Fruit fly (Drosophila melanogaster): ENCODE results near the gene Hira.
A peak's percentile ranks its signal among the peaks of the same experiment; 100 is the strongest.

The Hira gene

dm6 chrX:7696711-7697654 is 24.9 kb upstream of the Hira start (continued):
- TF ChIP-seq Sox100B (GFP tag; optimal IDR thresholded peaks at IDR 0.05) (peak; percentile 88), stc (GFP tag; IDR thresholded peaks at IDR 0.05) (peak; percentile 83), CG7357 (GFP tag; IDR thresholded peaks at IDR 0.05) (peak; percentile 83), CG10462 (GFP tag; optimal IDR thresholded peaks at IDR 0.05) (peak; percentile 62), CG11456 (GFP tag; IDR thresholded peaks at IDR 0.05) (peak; percentile 91), pros (GFP tag; optimal IDR thresholded peaks at IDR 0.05) (no peak), CG14014 (GFP tag; IDR thresholded peaks at IDR 0.05) (peak; percentile 95), row (GFP tag; IDR thresholded peaks at IDR 0.05) (peak; percentile 97), CG18476 (GFP tag; optimal IDR thresholded peaks at IDR 0.05) (peak; percentile 83), CG5953 (GFP tag; IDR thresholded peaks at IDR 0.05) (peak; percentile 62; the same call in 1 of the 2 replicates), Side (GFP tag; optimal IDR thresholded peaks at IDR 0.05) (peak; percentile 76), CG4820 (GFP tag; optimal IDR thresholded peaks at IDR 0.05) (peak; percentile 75), bigmax (GFP tag; optimal IDR thresholded peaks at IDR 0.05) (peak; percentile 8), ranshi (GFP tag; IDR thresholded peaks at IDR 0.05) (peak; percentile 87), psq (GFP tag; optimal IDR thresholded peaks at IDR 0.05) (peak; percentile 60), CG9932 (GFP tag; IDR thresholded peaks at IDR 0.05) (peak; percentile 96), CG17361 (GFP tag; IDR thresholded peaks at IDR 0.05) (peak; percentile 88), CG10543 (GFP tag; optimal IDR thresholded peaks at IDR 0.05) (peak; percentile 99), pzg (GFP tag; optimal IDR thresholded peaks at IDR 0.05) (peak; percentile 8), CG8089 (GFP tag; optimal IDR thresholded peaks at IDR 0.05) (peak; percentile 27), Hey (tag; optimal IDR thresholded peaks at IDR 0.05) (peak; percentile 66), klu (GFP tag; IDR thresholded peaks at IDR 0.05) (peak; percentile 81), Mad (GFP tag; optimal IDR thresholded peaks at IDR 0.05) (peak; percentile 77), ase (GFP tag; IDR thresholded peaks at IDR 0.05) (peak; percentile 75; the same call in 2 of the 3 replicates), ems (GFP tag; optimal IDR thresholded peaks at IDR 0.05) (peak; percentile 83), pfk (GFP tag; optimal IDR thresholded peaks at IDR 0.05) (peak; percentile 23), twi (tag; optimal IDR thresholded peaks at IDR 0.05) (peak; percentile 70), Rfx (GFP tag; IDR thresholded peaks at IDR 0.05) (peak; percentile 96), Trl (optimal IDR thresholded peaks at IDR 0.05) (peak; percentile 90 to 98), Trl (GFP tag; optimal IDR thresholded peaks at IDR 0.05) (peak; percentile 74), HLH4C (GFP tag; IDR thresholded peaks at IDR 0.05; ENCODE audit: partially characterized antibody) (no peak), Usf (GFP tag; optimal IDR thresholded peaks at IDR 0.05) (peak; percentile 75), cg (GFP tag; optimal IDR thresholded peaks at IDR 0.05) (peak; percentile 70), CG12219 (GFP tag; optimal IDR thresholded peaks at IDR 0.05) (peak; percentile 88), Oli (tag; optimal IDR thresholded peaks at IDR 0.05) (peak; percentile 90), CG17612 (GFP tag; IDR thresholded peaks at IDR 0.05) (peak; percentile 74), Mrtf (GFP tag; IDR thresholded peaks at IDR 0.05) (peak; percentile 88), al (GFP tag; IDR thresholded peaks at IDR 0.05) (peak; percentile 91), wdn (GFP tag; IDR thresholded peaks at IDR 0.05) (peak; percentile 91), CG17802 (tag; optimal IDR thresholded peaks at IDR 0.05) (no peak), Hr3 (GFP tag; optimal IDR thresholded peaks at IDR 0.05) (peak; percentile 77), sim (GFP tag; IDR thresholded peaks at IDR 0.05) (peak; percentile 55; the same call in 1 of the 2 replicates), dmrt11E (tag; optimal IDR thresholded peaks at IDR 0.05) (no peak), gt (GFP tag; IDR thresholded peaks at IDR 0.05) (peak; percentile 26; the same call in 1 of the 2 replicates), Spps (tag; optimal IDR thresholded peaks at IDR 0.05) (no peak), CG8944 (GFP tag; optimal IDR thresholded peaks at IDR 0.05) (peak; percentile 74), cas (GFP tag; IDR thresholded peaks at IDR 0.05) (peak; percentile 87), dysf (GFP tag; IDR thresholded peaks at IDR 0.05) (peak; percentile 95), CG13287 (GFP tag; IDR thresholded peaks at IDR 0.05; ENCODE audit: partially characterized antibody) (peak; percentile 16; the same call in 1 of the 2 replicates), tx (GFP tag; optimal IDR thresholded peaks at IDR 0.05) (peak; percentile 85)
